Worm (Caenorhabditis elegans) whole organism, midembryonic: ENCODE data around the gene K04G7.1.

Experiments
- T22C8.4 ChIP-seq: fragments of 200-800 bp; sonication (Bioruptor generic); IDR thresholded peaks from 2 replicates; pipeline ENCODE4 v1.3.6; 2022; ENCODE audit warnings: missing genetic modification characterization, missing compliant biosample characterization
- cog-1 ChIP-seq: sonication (generic microtip); optimal IDR thresholded peaks from 2 replicates; lab custom pipeline; 2016; ENCODE audit warnings: missing genetic modification characterization, missing compliant biosample characterization
- flt-1 ChIP-seq: fragments of 200-800 bp; sonication (Bioruptor generic); IDR thresholded peaks from 2 replicates; pipeline ENCODE4 v1.3.6; 2022; ENCODE audit warnings: missing genetic modification characterization, missing compliant biosample characterization
- klf-2 ChIP-seq: fragments of 200-800 bp; sonication (Bioruptor generic); conservative IDR thresholded peaks from 2 replicates; pipeline ENCODE4 v1.3.6; 2022; ENCODE audit warnings: missing genetic modification reagents, missing genetic modification characterization, missing compliant biosample characterization
- med-1 ChIP-seq: sonication (generic microtip); optimal IDR thresholded peaks from 2 replicates; lab custom pipeline; 2017; ENCODE audit warnings: missing genetic modification characterization, mild to moderate bottlenecking, missing compliant biosample characterization, antibody characterized with exemption, missing genetic modification reagents; ENCODE audit not compliant: insufficient read depth
- ref-1 ChIP-seq: fragments of 200-800 bp; sonication (Bioruptor generic); conservative IDR thresholded peaks from 2 replicates; pipeline ENCODE4 v1.3.6; 2022; ENCODE audit warnings: missing genetic modification reagents, missing genetic modification characterization, missing compliant biosample characterization
- tab-1 ChIP-seq: fragments of 200-800 bp; sonication (Bioruptor generic); IDR thresholded peaks from 2 replicates; pipeline ENCODE4 v1.3.6; 2022; ENCODE audit warnings: missing genetic modification characterization, missing compliant biosample characterization

- TF ChIP-seq T22C8.4 (GFP tag; lab: Robert Waterston, UW) (no peak), flt-1 (GFP tag; lab: Robert Waterston, UW) (no peak), med-1 (no peak), ref-1 (no peak), klf-2 (GFP tag; lab: Robert Waterston, UW) (no peak), cog-1 (no peak), tab-1 (GFP tag; lab: Robert Waterston, UW) (no peak)
Observed at ce11 chrIII:7166664-7167567, 4.4 kb downstream of the K04G7.1 start.
